Fruit fly (Drosophila melanogaster) whole organism, prepupa: Measurements from ENCODE around the gene CG31792.

Source experiments
- Blimp-1 ChIP-seq: fragments of 200-800 bp; sonication (Bioruptor generic); optimal IDR thresholded peaks from 3 replicates; lab custom pipeline; 2017; ENCODE audit warnings: missing biosample characterization, missing genetic modification characterization, mild to moderate bottlenecking, moderate library complexity, missing genetic modification reagents
- CG10631 ChIP-seq: fragments of 200-800 bp; sonication (Bioruptor generic); optimal IDR thresholded peaks from 2 replicates; lab custom pipeline; 2016; ENCODE audit warnings: missing biosample characterization, missing genetic modification characterization
- CG10669 ChIP-seq: fragments of 200-800 bp; sonication (Bioruptor generic); optimal IDR thresholded peaks from 3 replicates; lab custom pipeline; 2018; ENCODE audit warnings: missing biosample characterization, mild to moderate bottlenecking, missing genetic modification characterization, moderate library complexity
- CG11294 ChIP-seq: fragments of 200-800 bp; sonication (Bioruptor generic); IDR thresholded peaks from 2 replicates; pipeline ENCODE4 v1.3.6; 2022; ENCODE audit warnings: missing biosample characterization, missing genetic modification characterization
- CG11762 ChIP-seq: fragments of 200-800 bp; sonication (Bioruptor generic); optimal IDR thresholded peaks from 3 replicates; lab custom pipeline; 2016; ENCODE audit warnings: missing biosample characterization, missing genetic modification characterization; ENCODE audit not compliant: insufficient read depth
- CG11902 ChIP-seq: fragments of 200-800 bp; sonication (Bioruptor generic); optimal IDR thresholded peaks from 3 replicates; lab custom pipeline; 2016; ENCODE audit warnings: missing biosample characterization, missing genetic modification characterization
- CG15336 ChIP-seq: fragments of 200-800 bp; sonication (Bioruptor generic); IDR thresholded peaks from 2 replicates; pipeline ENCODE4 v1.3.6; 2022; ENCODE audit warnings: missing biosample characterization, missing genetic modification characterization
- CG1621 ChIP-seq: fragments of 200-800 bp; sonication (Bioruptor generic); optimal IDR thresholded peaks from 3 replicates; lab custom pipeline; 2018; ENCODE audit warnings: missing biosample characterization, mild to moderate bottlenecking, missing genetic modification characterization
- CG16779 ChIP-seq: fragments of 200-800 bp; sonication (Bioruptor generic); optimal IDR thresholded peaks from 3 replicates; lab custom pipeline; 2017; ENCODE audit warnings: missing biosample characterization, mild to moderate bottlenecking, missing genetic modification characterization
- CG3032 ChIP-seq: fragments of 200-800 bp; optimal IDR thresholded peaks from 2 replicates; lab custom pipeline; 2019; ENCODE audit warnings: missing biosample characterization, mild to moderate bottlenecking, missing genetic modification characterization, moderate library complexity
- CG32006 ChIP-seq: fragments of 200-800 bp; sonication (Bioruptor generic); optimal IDR thresholded peaks from 3 replicates; lab custom pipeline; 2017; ENCODE audit warnings: missing biosample characterization, mild to moderate bottlenecking, missing genetic modification characterization
- CG34406 ChIP-seq: fragments of 200-800 bp; sonication (Bioruptor generic); optimal IDR thresholded peaks from 3 replicates; lab custom pipeline; 2016; ENCODE audit warnings: missing biosample characterization, missing genetic modification characterization
- CG3919 ChIP-seq: fragments of 200-800 bp; sonication (Bioruptor generic); optimal IDR thresholded peaks from 3 replicates; lab custom pipeline; 2016; ENCODE audit warnings: missing biosample characterization, missing genetic modification characterization
- CG4318 ChIP-seq: fragments of 200-800 bp; sonication (Bioruptor generic); optimal IDR thresholded peaks from 3 replicates; lab custom pipeline; 2017; ENCODE audit warnings: missing biosample characterization, mild to moderate bottlenecking, missing genetic modification characterization
- CG6163 ChIP-seq: fragments of 200-800 bp; sonication (Bioruptor generic); IDR thresholded peaks from 3 replicates; pipeline ENCODE4 v1.3.6; 2022; ENCODE audit warnings: missing biosample characterization, missing genetic modification characterization
- CG6276 ChIP-seq: fragments of 200-800 bp; sonication (Bioruptor generic); optimal IDR thresholded peaks from 2 replicates; lab custom pipeline; 2017; ENCODE audit warnings: missing biosample characterization, mild to moderate bottlenecking, missing genetic modification characterization
- CG6792 ChIP-seq: fragments of 200-800 bp; sonication (Bioruptor generic); optimal IDR thresholded peaks from 3 replicates; lab custom pipeline; 2016; ENCODE audit warnings: missing biosample characterization, missing genetic modification characterization
- CG6854 ChIP-seq: fragments of 200-800 bp; sonication (Bioruptor generic); optimal IDR thresholded peaks from 2 replicates; lab custom pipeline; 2017; ENCODE audit warnings: missing biosample characterization, mild to moderate bottlenecking, missing genetic modification characterization
- CG8119 ChIP-seq: fragments of 200-800 bp; sonication (Bioruptor generic); IDR thresholded peaks from 3 replicates; pipeline ENCODE4 v1.3.6; 2022; ENCODE audit warnings: missing biosample characterization, missing genetic modification characterization
- CG8319 ChIP-seq: fragments of 200-800 bp; sonication (Bioruptor generic); optimal IDR thresholded peaks from 3 replicates; lab custom pipeline; 2016; ENCODE audit warnings: missing biosample characterization, missing genetic modification characterization
- CG8632 ChIP-seq: fragments of 200-800 bp; sonication (Bioruptor generic); optimal IDR thresholded peaks from 3 replicates; lab custom pipeline; 2016; ENCODE audit warnings: missing biosample characterization, missing genetic modification characterization
- CG9139 ChIP-seq: fragments of 200-800 bp; sonication (Bioruptor generic); optimal IDR thresholded peaks from 3 replicates; lab custom pipeline; 2017; ENCODE audit warnings: missing biosample characterization, mild to moderate bottlenecking, missing genetic modification characterization
- Eip78C ChIP-seq: fragments of 200-800 bp; sonication (Bioruptor generic); peaks from one replicate; lab custom pipeline; 2016; ENCODE audit warnings: missing biosample characterization, missing genetic modification characterization
- Eip93F ChIP-seq: fragments of 200-800 bp; sonication (Bioruptor generic); optimal IDR thresholded peaks from 2 replicates; lab custom pipeline; 2016; ENCODE audit warnings: missing biosample characterization, mild to moderate bottlenecking, missing genetic modification characterization
- Ets21C ChIP-seq: fragments of 200-800 bp; sonication (Bioruptor generic); optimal IDR thresholded peaks from 3 replicates; lab custom pipeline; 2016; ENCODE audit warnings: missing biosample characterization, missing genetic modification characterization
- Ets96B ChIP-seq: fragments of 200-800 bp; optimal IDR thresholded peaks from 2 replicates; lab custom pipeline; 2019; ENCODE audit warnings: missing biosample characterization, mild to moderate bottlenecking, missing genetic modification characterization, moderate library complexity
- Gug ChIP-seq: fragments of 200-800 bp; sonication (Bioruptor generic); IDR thresholded peaks from 2 replicates; pipeline ENCODE4 v1.3.6; 2022; ENCODE audit warnings: missing biosample characterization, missing genetic modification characterization
- Hr38 ChIP-seq: sonication (Bioruptor generic); optimal IDR thresholded peaks from 2 replicates; lab custom pipeline; 2016; ENCODE audit warnings: missing biosample characterization, missing genetic modification characterization
- Hr39 ChIP-seq: fragments of 200-800 bp; sonication (Bioruptor generic); optimal IDR thresholded peaks from 2 replicates; lab custom pipeline; 2016; ENCODE audit warnings: missing biosample characterization, missing genetic modification characterization
- Hr4 ChIP-seq: fragments of 200-800 bp; sonication (Bioruptor generic); optimal IDR thresholded peaks from 3 replicates; lab custom pipeline; 2016; ENCODE audit warnings: missing biosample characterization, missing genetic modification characterization
- Lpt ChIP-seq: fragments of 200-800 bp; sonication (Bioruptor generic); optimal IDR thresholded peaks from 3 replicates; lab custom pipeline; 2016; ENCODE audit warnings: missing biosample characterization, missing genetic modification characterization
- Met ChIP-seq: fragments of 200-800 bp; sonication (Bioruptor generic); optimal IDR thresholded peaks from 3 replicates; lab custom pipeline; 2016; ENCODE audit warnings: missing biosample characterization, missing genetic modification characterization
- OdsH ChIP-seq: fragments of 200-800 bp; sonication (Bioruptor generic); optimal IDR thresholded peaks from 3 replicates; lab custom pipeline; 2016; ENCODE audit warnings: missing biosample characterization, missing genetic modification characterization
- Smox ChIP-seq: fragments of 200-800 bp; sonication (Bioruptor generic); optimal IDR thresholded peaks from 3 replicates; lab custom pipeline; 2016; ENCODE audit warnings: missing biosample characterization, missing genetic modification characterization
- Sox102F ChIP-seq: fragments of 200-800 bp; sonication (Bioruptor generic); optimal IDR thresholded peaks from 2 replicates; lab custom pipeline; 2016; ENCODE audit warnings: missing biosample characterization, mild to moderate bottlenecking, missing genetic modification characterization
- Sox14 ChIP-seq: fragments of 200-800 bp; sonication (Bioruptor generic); optimal IDR thresholded peaks from 3 replicates; lab custom pipeline; 2016; ENCODE audit warnings: missing biosample characterization, missing genetic modification characterization
- Sox15 ChIP-seq: fragments of 200-800 bp; sonication (Bioruptor generic); optimal IDR thresholded peaks from 3 replicates; lab custom pipeline; 2016; ENCODE audit warnings: missing biosample characterization, missing genetic modification characterization
- achi ChIP-seq: fragments of 200-800 bp; sonication (Bioruptor generic); optimal IDR thresholded peaks from 3 replicates; lab custom pipeline; 2016; ENCODE audit warnings: missing biosample characterization, missing genetic modification characterization
- acj6 ChIP-seq: fragments of 200-800 bp; sonication (Bioruptor generic); optimal IDR thresholded peaks from 3 replicates; lab custom pipeline; 2016; ENCODE audit warnings: missing biosample characterization, missing genetic modification characterization
- cyc ChIP-seq: fragments of 200-800 bp; sonication (Bioruptor generic); optimal IDR thresholded peaks from 3 replicates; lab custom pipeline; 2016; ENCODE audit warnings: missing biosample characterization, missing genetic modification characterization
- dac ChIP-seq: fragments of 200-800 bp; sonication (Bioruptor generic); optimal IDR thresholded peaks from 2 replicates; lab custom pipeline; 2017; ENCODE audit warnings: missing biosample characterization, mild to moderate bottlenecking, missing genetic modification characterization
- dsx ChIP-seq: fragments of 200-800 bp; optimal IDR thresholded peaks from 3 replicates; lab custom pipeline; 2019; ENCODE audit warnings: missing biosample characterization, mild to moderate bottlenecking, missing genetic modification characterization, moderate library complexity; ENCODE audit not compliant: poor library complexity, severe bottlenecking
- eg ChIP-seq: fragments of 200-800 bp; sonication (Bioruptor generic); IDR thresholded peaks from 3 replicates; pipeline ENCODE4 v1.3.6; 2022; ENCODE audit warnings: missing biosample characterization, missing genetic modification characterization
- esn ChIP-seq: fragments of 200-800 bp; sonication (Bioruptor generic); optimal IDR thresholded peaks from 2 replicates; lab custom pipeline; 2016; ENCODE audit warnings: missing biosample characterization, mild to moderate bottlenecking, missing genetic modification characterization, moderate library complexity
- fd85E ChIP-seq: fragments of 200-800 bp; sonication (Bioruptor generic); optimal IDR thresholded peaks from 3 replicates; lab custom pipeline; 2016; ENCODE audit warnings: missing biosample characterization, missing genetic modification characterization
- fkh ChIP-seq: fragments of 200-800 bp; sonication (Bioruptor generic); optimal IDR thresholded peaks from 3 replicates; lab custom pipeline; 2017; ENCODE audit warnings: missing biosample characterization, mild to moderate bottlenecking, missing genetic modification characterization, moderate library complexity
- net ChIP-seq: fragments of 200-800 bp; sonication (Bioruptor generic); optimal IDR thresholded peaks from 3 replicates; lab custom pipeline; 2016; ENCODE audit warnings: missing biosample characterization, missing genetic modification characterization
- pdm3 ChIP-seq: fragments of 200-800 bp; sonication (Bioruptor generic); optimal IDR thresholded peaks from 3 replicates; lab custom pipeline; 2016; ENCODE audit warnings: missing biosample characterization, missing genetic modification characterization
- salr ChIP-seq, 2 experiments: fragments of 200-800 bp; sonication (Bioruptor generic); optimal IDR thresholded peaks; 3 replicates each; lab custom pipeline; 2016 to 2018; ENCODE audit warnings: missing biosample characterization in 2 of 2, missing genetic modification characterization in 2 of 2, mild to moderate bottlenecking in 1 of 2
- ss ChIP-seq, 2 experiments: fragments of 200-800 bp; sonication (Bioruptor generic); optimal IDR thresholded peaks; 2 replicates in 1 of 2; 3 replicates in 1 of 2; lab custom pipeline; 2017 to 2018; ENCODE audit warnings: mild to moderate bottlenecking in 2 of 2, missing biosample characterization in 2 of 2, missing genetic modification characterization in 2 of 2, moderate library complexity in 1 of 2
- svp ChIP-seq: fragments of 200-800 bp; sonication (Bioruptor generic); peaks from one replicate; lab custom pipeline; 2016; ENCODE audit warnings: missing biosample characterization, missing genetic modification characterization

CG31792 gene

dm6 chr2L:19011895-19012645 is 14.8 kb downstream of the CG31792 start:
- TF ChIP-seq Ets96B (tag; lab: Kevin White, UChicago) (peak; percentile 78), Hr4 (GFP tag; lab: Kevin White, UChicago) (peak; percentile 75), Blimp-1 (no peak), CG6276 (GFP tag; lab: Kevin White, UChicago) (peak; percentile 57), dsx (GFP tag; lab: Kevin White, UChicago) (peak; percentile 70), salr (GFP tag; optimal IDR thresholded peaks at IDR 0.05; lab: Kevin White, UChicago) (peak; percentile 51 to 62), CG8632 (GFP tag; lab: Kevin White, UChicago) (peak; percentile 53), CG10631 (GFP tag; lab: Kevin White, UChicago) (peak; percentile 73), CG10669 (GFP tag; lab: Kevin White, UChicago) (peak; percentile 77), Eip78C (GFP tag; lab: Kevin White, UChicago) (peak; percentile 88), CG16779 (tag; lab: Kevin White, UChicago) (peak; percentile 5), Sox15 (GFP tag; lab: Kevin White, UChicago) (peak; percentile 62), Hr39 (peak; percentile 80), Met (GFP tag; lab: Kevin White, UChicago) (peak; percentile 74), fkh (GFP tag; lab: Kevin White, UChicago) (peak; percentile 15), CG6163 (peak; percentile 80), svp (GFP tag; lab: Kevin White, UChicago) (peak; percentile 85), eg (GFP tag; lab: Robert Waterston, UW) (peak; percentile 78), acj6 (GFP tag; lab: Kevin White, UChicago) (peak; percentile 70), CG3919 (peak; percentile 73), Sox14 (peak; percentile 75), esn (GFP tag; lab: Kevin White, UChicago) (peak; percentile 77), Ets21C (peak; percentile 61), achi (peak; percentile 71), Gug (peak; percentile 74), CG6792 (GFP tag; lab: Kevin White, UChicago) (peak; percentile 75), CG3032 (peak; percentile 76), CG4318 (GFP tag; lab: Kevin White, UChicago) (no peak), CG6854 (no peak), CG15336 (peak; percentile 63), CG34406 (peak; percentile 60), CG11762 (GFP tag; lab: Kevin White, UChicago) (peak; percentile 44), Lpt (GFP tag; lab: Kevin White, UChicago) (peak; percentile 8), Hr38 (no peak), CG8319 (peak; percentile 51), OdsH (peak; percentile 74), CG11294 (GFP tag; lab: Robert Waterston, UW) (peak; percentile 71; the same call in 1 of the 2 replicates), net (GFP tag; lab: Kevin White, UChicago) (peak; percentile 67), Eip93F (GFP tag; lab: Kevin White, UChicago) (no peak), CG32006 (GFP tag; lab: Kevin White, UChicago) (peak; percentile 76), fd85E (GFP tag; lab: Kevin White, UChicago) (no peak), Smox (GFP tag; lab: Kevin White, UChicago) (peak; percentile 63), CG9139 (GFP tag; lab: Kevin White, UChicago) (peak; percentile 30), pdm3 (GFP tag; lab: Kevin White, UChicago) (peak; percentile 72), cyc (peak; percentile 75), CG1621 (tag; lab: Kevin White, UChicago) (peak; percentile 72), dac (GFP tag; lab: Kevin White, UChicago) (no peak), Sox102F (peak; percentile 71), CG11902 (GFP tag; lab: Kevin White, UChicago) (peak; percentile 66), CG8119 (GFP tag; lab: Robert Waterston, UW) (peak; percentile 70), ss (GFP tag; optimal IDR thresholded peaks at IDR 0.05; lab: Kevin White, UChicago) (peak; percentile 44 to 72)
